Worm (Caenorhabditis elegans) whole organism, early embryonic: ENCODE measurements around the gene Y38H6C.16.

Experiments
- B0310.2 ChIP-seq: sonication (generic microtip); optimal IDR thresholded peaks from 2 replicates; lab custom pipeline; 2016; ENCODE audit warnings: mild to moderate bottlenecking, missing genetic modification characterization, missing compliant biosample characterization
- F13C5.2 ChIP-seq: sonication (generic microtip); optimal IDR thresholded peaks from 2 replicates; lab custom pipeline; 2017; ENCODE audit warnings: mild to moderate bottlenecking, missing genetic modification characterization, inconsistent platforms, missing compliant biosample characterization
- aly-1 ChIP-seq: sonication (generic microtip); optimal IDR thresholded peaks from 2 replicates; lab custom pipeline; 2016; ENCODE audit warnings: missing genetic modification characterization, missing compliant biosample characterization
- ama-1 ChIP-seq: fragments of 150-350 bp; optimal IDR thresholded peaks from 2 replicates; lab custom pipeline; 2014
- ceh-13 ChIP-seq: fragments of 200-800 bp; sonication (Bioruptor generic); optimal IDR thresholded peaks from 2 replicates; lab custom pipeline; 2018; ENCODE audit warnings: mild to moderate bottlenecking, missing genetic modification characterization, missing compliant biosample characterization
- ceh-36 ChIP-seq: sonication (generic microtip); optimal IDR thresholded peaks from 2 replicates; lab custom pipeline; 2016; ENCODE audit warnings: missing genetic modification characterization, inconsistent platforms, missing compliant biosample characterization
- ets-7 ChIP-seq: sonication (generic microtip); optimal IDR thresholded peaks from 2 replicates; lab custom pipeline; 2016; ENCODE audit warnings: missing genotype, missing genetic modification characterization, missing compliant biosample characterization
- flt-1 ChIP-seq: fragments of 200-800 bp; sonication (Bioruptor generic); IDR thresholded peaks from 2 replicates; pipeline ENCODE4 v1.3.6; 2022; ENCODE audit warnings: missing genetic modification characterization, missing compliant biosample characterization
- hmbx-1 ChIP-seq: sonication (generic microtip); optimal IDR thresholded peaks from 2 replicates; lab custom pipeline; 2016; ENCODE audit warnings: mild to moderate bottlenecking, missing genetic modification characterization, missing compliant biosample characterization
- hmg-4 ChIP-seq: fragments of 200-800 bp; sonication (Bioruptor generic); optimal IDR thresholded peaks from 2 replicates; lab custom pipeline; 2018; ENCODE audit warnings: mild to moderate bottlenecking, missing genetic modification characterization, missing compliant biosample characterization
- hnd-1 ChIP-seq: sonication (generic microtip); optimal IDR thresholded peaks from 2 replicates; lab custom pipeline; 2016; ENCODE audit warnings: missing genetic modification characterization, missing compliant biosample characterization
- pes-1 ChIP-seq: fragments of 200-800 bp; sonication (Bioruptor generic); IDR thresholded peaks from 2 replicates; pipeline ENCODE4 v1.3.6; 2022; ENCODE audit warnings: missing genetic modification reagents, missing genetic modification characterization, missing compliant biosample characterization
- scrt-1 ChIP-seq: fragments of 200-800 bp; sonication (Bioruptor generic); IDR thresholded peaks from 2 replicates; pipeline ENCODE4 v1.3.6; 2022; ENCODE audit warnings: missing genetic modification characterization, missing compliant biosample characterization
- sea-1 ChIP-seq: fragments of 200-800 bp; sonication (Bioruptor generic); conservative IDR thresholded peaks from 2 replicates; pipeline ENCODE4 v1.3.6; 2022; ENCODE audit warnings: missing genetic modification characterization, missing compliant biosample characterization
- tbx-11 ChIP-seq: fragments of 200-800 bp; sonication (Bioruptor generic); IDR thresholded peaks from 2 replicates; pipeline ENCODE4 v1.3.6; 2022; ENCODE audit warnings: missing genetic modification characterization, missing compliant biosample characterization
- tbx-37 ChIP-seq: fragments of 200-800 bp; sonication (Bioruptor generic); conservative IDR thresholded peaks from 2 replicates; pipeline ENCODE4 v1.3.6; 2022; ENCODE audit warnings: missing genetic modification reagents, missing genetic modification characterization, missing compliant biosample characterization
- tra-4 ChIP-seq: sonication (generic microtip); optimal IDR thresholded peaks from 2 replicates; lab custom pipeline; 2017; ENCODE audit warnings: missing genetic modification characterization, missing compliant biosample characterization

The Y38H6C.16 gene

ce11 chrV:20551096-20551495, 11.9 kb upstream of the Y38H6C.16 start, which contains the start of gene Y38H6C.20:
Gene Y38H6C.20 (minus strand): TSS chrV:20551196.
- no peak for TF ChIP-seq tra-4
- TF ChIP-seq hmg-4 (GFP tag; lab: Kevin White, UChicago), result no peak
- TF ChIP-seq B0310.2 (tag; lab: Kevin White, UChicago), result no peak
- TF ChIP-seq ama-1, result no peak
- TF ChIP-seq F13C5.2, result no peak
- TF ChIP-seq flt-1, result no peak
- TF ChIP-seq ets-7 (tag; lab: Kevin White, UChicago), result no peak
- no peak for TF ChIP-seq ceh-13 (GFP tag; lab: Kevin White, UChicago)

ce11 chrV:20547048-20547447, 7.9 kb upstream of the Y38H6C.16 start, which contains the start of gene Y38H6C.18:
Gene Y38H6C.18 (minus strand): TSS chrV:20547148.
- TF ChIP-seq ceh-36, result no peak

- TF ChIP-seq flt-1 (no peak), tra-4 (no peak), hmg-4 (GFP tag; lab: Kevin White, UChicago) (no peak), pes-1 (GFP tag; lab: Robert Waterston, UW) (no peak), hmbx-1 (tag; lab: Kevin White, UChicago) (no peak), sea-1 (GFP tag; lab: Robert Waterston, UW) (no peak), tbx-11 (GFP tag; lab: Robert Waterston, UW) (no peak), aly-1 (no peak), F13C5.2 (no peak), ama-1 (no peak), ets-7 (tag; lab: Kevin White, UChicago) (no peak), B0310.2 (tag; lab: Kevin White, UChicago) (no peak)
Observed at ce11 chrV:20545742-20546141, 6.6 kb upstream of the Y38H6C.16 start.

- TF ChIP-seq flt-1, result no peak
- TF ChIP-seq scrt-1 (GFP tag; lab: Robert Waterston, UW), result no peak
- TF ChIP-seq ceh-13 (GFP tag; lab: Kevin White, UChicago), result no peak
- no peak for TF ChIP-seq hmbx-1 (tag; lab: Kevin White, UChicago)
Observed at ce11 chrV:20544610-20545009, 5.5 kb upstream of the Y38H6C.16 start.

- TF ChIP-seq hmbx-1 (tag; lab: Kevin White, UChicago), result no peak
- no peak for TF ChIP-seq ama-1
- TF ChIP-seq pes-1 (GFP tag; lab: Robert Waterston, UW), result no peak
- no peak for TF ChIP-seq hmg-4 (GFP tag; lab: Kevin White, UChicago)
- TF ChIP-seq F13C5.2, result no peak
- no peak for TF ChIP-seq sea-1 (GFP tag; lab: Robert Waterston, UW)
- TF ChIP-seq ceh-36, result no peak
- TF ChIP-seq scrt-1 (GFP tag; lab: Robert Waterston, UW), result no peak
- no peak for TF ChIP-seq tbx-11 (GFP tag; lab: Robert Waterston, UW)
- TF ChIP-seq tra-4, result no peak
- no peak for TF ChIP-seq ceh-13 (GFP tag; lab: Kevin White, UChicago)
- TF ChIP-seq B0310.2 (tag; lab: Kevin White, UChicago), result no peak
- TF ChIP-seq aly-1, result no peak
- no peak for TF ChIP-seq tbx-37 (GFP tag; lab: Robert Waterston, UW)
Observed at ce11 chrV:20544092-20544491, 4.9 kb upstream of the Y38H6C.16 start, which contains the start of gene slc-36.3. Gene slc-36.3 (minus strand): TSS chrV:20544192.

ce11 chrV:20536208-20536607, 2.9 kb downstream of the Y38H6C.16 start, which contains the start of gene Y38H6C.15:
Gene Y38H6C.15 (minus strand): TSS chrV:20536308.
- TF ChIP-seq hmbx-1 (tag; lab: Kevin White, UChicago), result no peak
- no peak for TF ChIP-seq hnd-1
- TF ChIP-seq scrt-1 (GFP tag; lab: Robert Waterston, UW), result no peak
- TF ChIP-seq ceh-13 (GFP tag; lab: Kevin White, UChicago), result no peak
- TF ChIP-seq tbx-11 (GFP tag; lab: Robert Waterston, UW), result no peak
- TF ChIP-seq pes-1 (GFP tag; lab: Robert Waterston, UW), result no peak
- no peak for TF ChIP-seq sea-1 (GFP tag; lab: Robert Waterston, UW)
- no peak for TF ChIP-seq F13C5.2
- no peak for TF ChIP-seq tbx-37 (GFP tag; lab: Robert Waterston, UW)
- no peak for TF ChIP-seq ama-1
- TF ChIP-seq ets-7 (tag; lab: Kevin White, UChicago), result no peak

ce11 chrV:20534072-20534471, 5.1 kb downstream of the Y38H6C.16 start, which contains the start of gene famh-161:
Gene famh-161 (minus strand): TSS chrV:20534172.
- no peak for TF ChIP-seq flt-1
- TF ChIP-seq hmbx-1 (tag; lab: Kevin White, UChicago), result no peak
- no peak for TF ChIP-seq tbx-11 (GFP tag; lab: Robert Waterston, UW)
- TF ChIP-seq tra-4, result no peak

ce11 chrV:20527493-20527892, 11.7 kb downstream of the Y38H6C.16 start, which contains the start of gene Y38H6C.13:
Gene Y38H6C.13 (plus strand): TSS chrV:20527793.
- TF ChIP-seq pes-1 (GFP tag; lab: Robert Waterston, UW), result no peak
- no peak for TF ChIP-seq sea-1 (GFP tag; lab: Robert Waterston, UW)
- TF ChIP-seq hnd-1, result no peak
- TF ChIP-seq ceh-13 (GFP tag; lab: Kevin White, UChicago), result no peak

- TF ChIP-seq pes-1 (GFP tag; lab: Robert Waterston, UW), result no peak
Observed at ce11 chrV:20525816-20526459, 13.2 kb downstream of the Y38H6C.16 start, which contains the start of the genes srh-166 and Y38H6C.24. Gene srh-166 (minus strand): TSS chrV:20525866. Gene Y38H6C.24 (plus strand): TSS chrV:20526435.
